Fruit fly (Drosophila melanogaster): Measurements from ENCODE around the gene Dred.

- TF ChIP-seq woc (GFP tag; optimal IDR thresholded peaks at IDR 0.05): no peak
- no peak for TF ChIP-seq fru (GFP tag; optimal IDR thresholded peaks at IDR 0.05)
- no peak for TF ChIP-seq Jra (GFP tag; optimal IDR thresholded peaks at IDR 0.05)
- no peak for TF ChIP-seq pan (optimal IDR thresholded peaks at IDR 0.05)
- no peak for TF ChIP-seq psq (GFP tag; optimal IDR thresholded peaks at IDR 0.05)
- no peak for TF ChIP-seq jim (GFP tag; optimal IDR thresholded peaks at IDR 0.05)
- no peak for TF ChIP-seq Sp1 (GFP tag; optimal IDR thresholded peaks at IDR 0.05)
- no peak for TF ChIP-seq lola (GFP tag; optimal IDR thresholded peaks at IDR 0.05)
- TF ChIP-seq CrebA (GFP tag; optimal IDR thresholded peaks at IDR 0.05; ENCODE audit: borderline replicate concordance): no peak
- no peak for TF ChIP-seq GATAd (GFP tag; optimal IDR thresholded peaks at IDR 0.05)
- no peak for TF ChIP-seq Hr78 (GFP tag; optimal IDR thresholded peaks at IDR 0.05)
Observed at dm6 chr3L:19569407-19569806, 25.4 kb upstream of the Dred start.

All from whole organism, wandering third instar larva.